Fruit fly (Drosophila melanogaster): ENCODE measurements around the gene CG33178.
A peak's percentile ranks its signal among the peaks of the same experiment; 100 is the strongest.

The CG33178 gene

DNA sequence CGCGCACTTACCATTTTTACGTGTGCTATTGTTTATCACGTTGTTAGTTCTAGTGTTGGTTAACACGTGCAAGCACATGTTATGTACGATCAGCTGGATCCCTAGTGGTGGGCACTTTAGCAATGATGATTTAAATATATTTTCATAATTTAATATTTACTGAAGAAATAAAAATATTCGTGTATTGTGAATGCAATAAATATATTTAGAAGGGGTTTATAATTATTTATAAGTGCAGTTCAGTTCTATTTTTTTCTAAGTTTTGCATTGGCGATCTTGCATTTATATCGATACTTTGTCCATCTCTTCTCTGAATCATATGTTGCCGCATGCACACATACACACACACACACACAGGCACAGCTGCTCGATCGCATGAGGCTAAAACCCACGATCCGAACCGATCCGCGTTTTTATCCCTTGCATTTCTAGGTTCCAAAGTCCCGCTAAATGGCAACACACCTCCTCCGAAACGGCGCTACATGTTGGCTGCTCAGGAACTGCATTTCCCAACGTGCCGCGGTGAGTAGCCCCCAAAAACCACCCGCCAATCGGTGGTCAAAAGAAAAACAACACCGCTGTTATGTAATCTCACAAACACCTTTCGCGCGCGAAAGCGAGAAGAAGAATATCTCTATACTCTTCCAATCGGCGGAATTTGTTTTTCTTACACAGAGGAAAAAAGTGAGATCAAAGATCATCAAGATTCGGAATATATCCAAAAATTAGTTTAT, 3.3 kb downstream of the CG33178 start, which contains the start of the genes CG15027 and Dbct (continued):
- TF ChIP-seq CG18476 (GFP tag; optimal IDR thresholded peaks at IDR 0.05) (no peak), CoRest (tag; optimal IDR thresholded peaks at IDR 0.05) (peak; percentile 76), ro (GFP tag; IDR thresholded peaks at IDR 0.05) (no peak), Dbx (GFP tag; IDR thresholded peaks at IDR 0.05) (peak; percentile 74; the same call in 2 of the 3 replicates), Dip3 (GFP tag; optimal IDR thresholded peaks at IDR 0.05) (peak; percentile 6), Elba2 (GFP tag; optimal IDR thresholded peaks at IDR 0.05) (no peak), CG6175 (GFP tag; IDR thresholded peaks at IDR 0.05) (no peak), usp (GFP tag; optimal IDR thresholded peaks at IDR 0.05) (no peak), lbe (GFP tag; optimal IDR thresholded peaks at IDR 0.05) (peak; percentile 80), CG9932 (GFP tag; IDR thresholded peaks at IDR 0.05) (peak; percentile 82), ash1 (GFP tag; optimal IDR thresholded peaks at IDR 0.05) (no peak), Nf-YA (GFP tag; IDR thresholded peaks at IDR 0.05) (peak; percentile 18; the same call in 1 of the 2 replicates), CG8388 (GFP tag; optimal IDR thresholded peaks at IDR 0.05) (peak; percentile 59), Spps (tag; optimal IDR thresholded peaks at IDR 0.05) (no peak), onecut (GFP tag; IDR thresholded peaks at IDR 0.05) (no peak), Rx (GFP tag; IDR thresholded peaks at IDR 0.05) (no peak; the same call in 1 of the 2 replicates), z (GFP tag; IDR thresholded peaks at IDR 0.05) (no peak), CG8281 (tag; optimal IDR thresholded peaks at IDR 0.05) (peak; percentile 30), CG12769 (tag; optimal IDR thresholded peaks at IDR 0.05) (peak; percentile 23), CG4424 (GFP tag; optimal IDR thresholded peaks at IDR 0.05) (peak; percentile 61), Pdp1 (GFP tag; optimal IDR thresholded peaks at IDR 0.05) (peak; percentile 32 to 99), CG12299 (tag; optimal IDR thresholded peaks at IDR 0.05) (peak; percentile 29), CHES-1-like (GFP tag; optimal IDR thresholded peaks at IDR 0.05) (peak; percentile 16), sna (GFP tag; IDR thresholded peaks at IDR 0.05; ENCODE audit: partially characterized antibody) (peak; percentile 80), abd-A (tag; optimal IDR thresholded peaks at IDR 0.05) (peak; percentile 36), Hmx (GFP tag; optimal IDR thresholded peaks at IDR 0.05) (no peak), CG9876 (GFP tag; optimal IDR thresholded peaks at IDR 0.05) (no peak), Bteb2 (GFP tag; optimal IDR thresholded peaks at IDR 0.05) (no peak), chif (GFP tag; optimal IDR thresholded peaks at IDR 0.05) (peak in 1 of 2 experiments; percentile 5), dpn (GFP tag; optimal IDR thresholded peaks at IDR 0.05) (peak in 1 of 2 experiments; percentile 62), MBD-R2 (GFP tag; IDR thresholded peaks at IDR 0.05) (peak; percentile 55; the same call in 1 of the 2 replicates), Rfx (GFP tag; IDR thresholded peaks at IDR 0.05) (peak; percentile 72), CG12659 (GFP tag; optimal IDR thresholded peaks at IDR 0.05) (peak; percentile 64), CG1529 (GFP tag; optimal IDR thresholded peaks at IDR 0.05) (peak; percentile 24), CG5245 (GFP tag; optimal IDR thresholded peaks at IDR 0.05) (peak; percentile 16), CG9797 (GFP tag; optimal IDR thresholded peaks at IDR 0.05) (no peak), CG2712 (tag; optimal IDR thresholded peaks at IDR 0.05) (peak; percentile 76), Bdp1 (GFP tag; optimal IDR thresholded peaks at IDR 0.05) (no peak), CG10366 (GFP tag; IDR thresholded peaks at IDR 0.05) (peak; percentile 63), vnd (GFP tag; IDR thresholded peaks at IDR 0.05; ENCODE audit: partially characterized antibody) (0 out of 3 replicates have a peak, but pooled peaks have one; percentile 57), CG11696 (GFP tag; IDR thresholded peaks at IDR 0.05) (0 out of 2 replicates have a peak, but pooled peaks have one; percentile 24), Ptx1 (GFP tag; IDR thresholded peaks at IDR 0.05) (peak; percentile 77), CG11560 (tag; IDR thresholded peaks at IDR 0.05) (0 out of 3 replicates have a peak, but pooled peaks have one; percentile 39), CG8765 (GFP tag; IDR thresholded peaks at IDR 0.05) (peak; percentile 26; the same call in 1 of the 2 replicates), pzg (GFP tag; optimal IDR thresholded peaks at IDR 0.05) (peak; percentile 34), CG6791 (GFP tag; IDR thresholded peaks at IDR 0.05; ENCODE audit: partially characterized antibody) (peak; percentile 49; the same call in 2 of the 3 replicates), B-H2 (GFP tag; optimal IDR thresholded peaks at IDR 0.05) (peak; percentile 70), CG11695 (GFP tag; IDR thresholded peaks at IDR 0.05) (peak; percentile 61; the same call in 1 of the 3 replicates), Stat92E (GFP tag; optimal IDR thresholded peaks at IDR 0.05) (no peak)

Measured in whole organism, embryonic.